Fruit fly (Drosophila melanogaster) whole organism, prepupa: ENCODE measurements around the gene Tnks.

Source experiments
- Blimp-1 ChIP-seq: fragments of 200-800 bp; sonication (Bioruptor generic); optimal IDR thresholded peaks from 3 replicates; lab custom pipeline; 2017; ENCODE audit warnings: missing biosample characterization, missing genetic modification characterization, mild to moderate bottlenecking, moderate library complexity, missing genetic modification reagents
- CG10631 ChIP-seq: fragments of 200-800 bp; sonication (Bioruptor generic); optimal IDR thresholded peaks from 2 replicates; lab custom pipeline; 2016; ENCODE audit warnings: missing biosample characterization, missing genetic modification characterization
- CG11762 ChIP-seq: fragments of 200-800 bp; sonication (Bioruptor generic); optimal IDR thresholded peaks from 3 replicates; lab custom pipeline; 2016; ENCODE audit warnings: missing biosample characterization, missing genetic modification characterization; ENCODE audit not compliant: insufficient read depth
- CG11902 ChIP-seq: fragments of 200-800 bp; sonication (Bioruptor generic); optimal IDR thresholded peaks from 3 replicates; lab custom pipeline; 2016; ENCODE audit warnings: missing biosample characterization, missing genetic modification characterization
- CG15336 ChIP-seq: fragments of 200-800 bp; sonication (Bioruptor generic); IDR thresholded peaks from 2 replicates; pipeline ENCODE4 v1.3.6; 2022; ENCODE audit warnings: missing biosample characterization, missing genetic modification characterization
- CG16779 ChIP-seq: fragments of 200-800 bp; sonication (Bioruptor generic); optimal IDR thresholded peaks from 3 replicates; lab custom pipeline; 2017; ENCODE audit warnings: missing biosample characterization, mild to moderate bottlenecking, missing genetic modification characterization
- CG3032 ChIP-seq: fragments of 200-800 bp; optimal IDR thresholded peaks from 2 replicates; lab custom pipeline; 2019; ENCODE audit warnings: missing biosample characterization, mild to moderate bottlenecking, missing genetic modification characterization, moderate library complexity
- CG31627 ChIP-seq: fragments of 200-800 bp; sonication (Bioruptor generic); optimal IDR thresholded peaks from 3 replicates; lab custom pipeline; 2016; ENCODE audit warnings: missing biosample characterization, missing genetic modification characterization
- CG3919 ChIP-seq: fragments of 200-800 bp; sonication (Bioruptor generic); optimal IDR thresholded peaks from 3 replicates; lab custom pipeline; 2016; ENCODE audit warnings: missing biosample characterization, missing genetic modification characterization
- CG4318 ChIP-seq: fragments of 200-800 bp; sonication (Bioruptor generic); optimal IDR thresholded peaks from 3 replicates; lab custom pipeline; 2017; ENCODE audit warnings: missing biosample characterization, mild to moderate bottlenecking, missing genetic modification characterization
- CG6163 ChIP-seq: fragments of 200-800 bp; sonication (Bioruptor generic); IDR thresholded peaks from 3 replicates; pipeline ENCODE4 v1.3.6; 2022; ENCODE audit warnings: missing biosample characterization, missing genetic modification characterization
- CG6276 ChIP-seq: fragments of 200-800 bp; sonication (Bioruptor generic); optimal IDR thresholded peaks from 2 replicates; lab custom pipeline; 2017; ENCODE audit warnings: missing biosample characterization, mild to moderate bottlenecking, missing genetic modification characterization
- CG6792 ChIP-seq: fragments of 200-800 bp; sonication (Bioruptor generic); optimal IDR thresholded peaks from 3 replicates; lab custom pipeline; 2016; ENCODE audit warnings: missing biosample characterization, missing genetic modification characterization
- CG7368 ChIP-seq: fragments of 200-800 bp; sonication (Bioruptor generic); optimal IDR thresholded peaks from 3 replicates; lab custom pipeline; 2016; ENCODE audit warnings: missing biosample characterization, missing genetic modification characterization
- CG8119 ChIP-seq: fragments of 200-800 bp; sonication (Bioruptor generic); IDR thresholded peaks from 3 replicates; pipeline ENCODE4 v1.3.6; 2022; ENCODE audit warnings: missing biosample characterization, missing genetic modification characterization
- Eip75B ChIP-seq: fragments of 200-800 bp; sonication (Bioruptor generic); optimal IDR thresholded peaks from 3 replicates; lab custom pipeline; 2016; ENCODE audit warnings: missing biosample characterization, missing genetic modification characterization
- Eip78C ChIP-seq: fragments of 200-800 bp; sonication (Bioruptor generic); peaks from one replicate; lab custom pipeline; 2016; ENCODE audit warnings: missing biosample characterization, missing genetic modification characterization
- Eip93F ChIP-seq: fragments of 200-800 bp; sonication (Bioruptor generic); optimal IDR thresholded peaks from 2 replicates; lab custom pipeline; 2016; ENCODE audit warnings: missing biosample characterization, mild to moderate bottlenecking, missing genetic modification characterization
- Ets21C ChIP-seq: fragments of 200-800 bp; sonication (Bioruptor generic); optimal IDR thresholded peaks from 3 replicates; lab custom pipeline; 2016; ENCODE audit warnings: missing biosample characterization, missing genetic modification characterization
- Ets96B ChIP-seq: fragments of 200-800 bp; optimal IDR thresholded peaks from 2 replicates; lab custom pipeline; 2019; ENCODE audit warnings: missing biosample characterization, mild to moderate bottlenecking, missing genetic modification characterization, moderate library complexity
- Gug ChIP-seq: fragments of 200-800 bp; sonication (Bioruptor generic); IDR thresholded peaks from 2 replicates; pipeline ENCODE4 v1.3.6; 2022; ENCODE audit warnings: missing biosample characterization, missing genetic modification characterization
- Hr38 ChIP-seq: sonication (Bioruptor generic); optimal IDR thresholded peaks from 2 replicates; lab custom pipeline; 2016; ENCODE audit warnings: missing biosample characterization, missing genetic modification characterization
- Hr39 ChIP-seq: fragments of 200-800 bp; sonication (Bioruptor generic); optimal IDR thresholded peaks from 2 replicates; lab custom pipeline; 2016; ENCODE audit warnings: missing biosample characterization, missing genetic modification characterization
- Lpt ChIP-seq: fragments of 200-800 bp; sonication (Bioruptor generic); optimal IDR thresholded peaks from 3 replicates; lab custom pipeline; 2016; ENCODE audit warnings: missing biosample characterization, missing genetic modification characterization
- Met ChIP-seq: fragments of 200-800 bp; sonication (Bioruptor generic); optimal IDR thresholded peaks from 3 replicates; lab custom pipeline; 2016; ENCODE audit warnings: missing biosample characterization, missing genetic modification characterization
- Smox ChIP-seq: fragments of 200-800 bp; sonication (Bioruptor generic); optimal IDR thresholded peaks from 3 replicates; lab custom pipeline; 2016; ENCODE audit warnings: missing biosample characterization, missing genetic modification characterization
- Sox102F ChIP-seq: fragments of 200-800 bp; sonication (Bioruptor generic); optimal IDR thresholded peaks from 2 replicates; lab custom pipeline; 2016; ENCODE audit warnings: missing biosample characterization, mild to moderate bottlenecking, missing genetic modification characterization
- Sox14 ChIP-seq: fragments of 200-800 bp; sonication (Bioruptor generic); optimal IDR thresholded peaks from 3 replicates; lab custom pipeline; 2016; ENCODE audit warnings: missing biosample characterization, missing genetic modification characterization
- Sox15 ChIP-seq: fragments of 200-800 bp; sonication (Bioruptor generic); optimal IDR thresholded peaks from 3 replicates; lab custom pipeline; 2016; ENCODE audit warnings: missing biosample characterization, missing genetic modification characterization
- achi ChIP-seq: fragments of 200-800 bp; sonication (Bioruptor generic); optimal IDR thresholded peaks from 3 replicates; lab custom pipeline; 2016; ENCODE audit warnings: missing biosample characterization, missing genetic modification characterization
- acj6 ChIP-seq: fragments of 200-800 bp; sonication (Bioruptor generic); optimal IDR thresholded peaks from 3 replicates; lab custom pipeline; 2016; ENCODE audit warnings: missing biosample characterization, missing genetic modification characterization
- cyc ChIP-seq: fragments of 200-800 bp; sonication (Bioruptor generic); optimal IDR thresholded peaks from 3 replicates; lab custom pipeline; 2016; ENCODE audit warnings: missing biosample characterization, missing genetic modification characterization
- dac ChIP-seq: fragments of 200-800 bp; sonication (Bioruptor generic); optimal IDR thresholded peaks from 2 replicates; lab custom pipeline; 2017; ENCODE audit warnings: missing biosample characterization, mild to moderate bottlenecking, missing genetic modification characterization
- dsx ChIP-seq: fragments of 200-800 bp; optimal IDR thresholded peaks from 3 replicates; lab custom pipeline; 2019; ENCODE audit warnings: missing biosample characterization, mild to moderate bottlenecking, missing genetic modification characterization, moderate library complexity; ENCODE audit not compliant: poor library complexity, severe bottlenecking
- eg ChIP-seq: fragments of 200-800 bp; sonication (Bioruptor generic); IDR thresholded peaks from 3 replicates; pipeline ENCODE4 v1.3.6; 2022; ENCODE audit warnings: missing biosample characterization, missing genetic modification characterization
- esn ChIP-seq: fragments of 200-800 bp; sonication (Bioruptor generic); optimal IDR thresholded peaks from 2 replicates; lab custom pipeline; 2016; ENCODE audit warnings: missing biosample characterization, mild to moderate bottlenecking, missing genetic modification characterization, moderate library complexity
- fd59A ChIP-seq: fragments of 200-800 bp; sonication (Bioruptor generic); optimal IDR thresholded peaks from 2 replicates; lab custom pipeline; 2017; ENCODE audit warnings: missing biosample characterization, mild to moderate bottlenecking, missing genetic modification characterization, missing genetic modification reagents
- fd85E ChIP-seq: fragments of 200-800 bp; sonication (Bioruptor generic); optimal IDR thresholded peaks from 3 replicates; lab custom pipeline; 2016; ENCODE audit warnings: missing biosample characterization, missing genetic modification characterization
- fkh ChIP-seq: fragments of 200-800 bp; sonication (Bioruptor generic); optimal IDR thresholded peaks from 3 replicates; lab custom pipeline; 2017; ENCODE audit warnings: missing biosample characterization, mild to moderate bottlenecking, missing genetic modification characterization, moderate library complexity
- lz ChIP-seq: fragments of 200-800 bp; sonication (Bioruptor generic); optimal IDR thresholded peaks from 3 replicates; lab custom pipeline; 2016; ENCODE audit warnings: missing biosample characterization, missing genetic modification characterization
- net ChIP-seq: fragments of 200-800 bp; sonication (Bioruptor generic); optimal IDR thresholded peaks from 3 replicates; lab custom pipeline; 2016; ENCODE audit warnings: missing biosample characterization, missing genetic modification characterization
- pdm3 ChIP-seq: fragments of 200-800 bp; sonication (Bioruptor generic); optimal IDR thresholded peaks from 3 replicates; lab custom pipeline; 2016; ENCODE audit warnings: missing biosample characterization, missing genetic modification characterization
- spab ChIP-seq: fragments of 200-800 bp; sonication (Bioruptor generic); optimal IDR thresholded peaks from 2 replicates; lab custom pipeline; 2017; ENCODE audit warnings: missing biosample characterization, mild to moderate bottlenecking, missing genetic modification characterization, missing genetic modification reagents
- ss ChIP-seq, 2 experiments: fragments of 200-800 bp; sonication (Bioruptor generic); optimal IDR thresholded peaks; 2 replicates in 1 of 2; 3 replicates in 1 of 2; lab custom pipeline; 2017 to 2018; ENCODE audit warnings: mild to moderate bottlenecking in 2 of 2, missing biosample characterization in 2 of 2, missing genetic modification characterization in 2 of 2, moderate library complexity in 1 of 2
- svp ChIP-seq: fragments of 200-800 bp; sonication (Bioruptor generic); peaks from one replicate; lab custom pipeline; 2016; ENCODE audit warnings: missing biosample characterization, missing genetic modification characterization
- topi ChIP-seq: fragments of 200-800 bp; sonication (Bioruptor generic); optimal IDR thresholded peaks from 3 replicates; lab custom pipeline; 2016; ENCODE audit warnings: missing biosample characterization, missing genetic modification characterization
- vri ChIP-seq: fragments of 200-800 bp; sonication (Bioruptor generic); optimal IDR thresholded peaks from 3 replicates; lab custom pipeline; 2016; ENCODE audit warnings: missing biosample characterization, mild to moderate bottlenecking, missing genetic modification characterization

Tnks gene

DNA sequence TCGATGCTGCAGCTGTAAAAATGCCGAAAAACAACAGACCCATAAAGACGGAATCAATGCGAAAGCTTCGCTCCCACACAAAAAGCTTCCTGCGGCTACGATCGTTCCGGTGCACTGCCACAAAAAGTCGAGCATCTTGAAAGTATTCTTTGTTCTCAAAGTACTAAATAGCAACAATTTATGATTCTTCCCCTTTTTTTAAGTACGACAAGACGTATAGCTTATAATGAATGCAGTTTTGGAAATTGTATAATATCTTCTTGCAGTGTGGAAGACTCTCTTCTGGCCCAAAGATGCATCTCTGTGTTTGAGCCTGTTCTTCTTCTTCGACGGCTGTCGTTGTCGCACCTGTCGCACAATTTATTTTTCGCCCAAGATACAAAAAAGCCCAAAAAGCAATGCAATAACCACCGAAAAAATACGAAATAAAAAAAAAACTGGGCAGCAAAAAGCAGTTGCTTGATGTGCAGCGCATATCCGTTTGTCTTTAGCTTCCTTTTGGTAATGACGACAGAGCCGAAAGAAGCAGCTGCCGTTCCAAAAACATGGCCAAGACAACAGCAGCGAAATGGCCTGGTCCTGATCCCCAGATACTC is 27.1 kb downstream of the Tnks start (continued):
- peak; percentile 48 for TF ChIP-seq Eip93F (GFP tag; lab: Kevin White, UChicago)
- peak; percentile 2 for TF ChIP-seq dsx (GFP tag; lab: Kevin White, UChicago)
- TF ChIP-seq acj6 (GFP tag; lab: Kevin White, UChicago): peak; percentile 73
- TF ChIP-seq CG7368: peak; percentile 57
- peak; percentile 51 for TF ChIP-seq net
- TF ChIP-seq Sox102F (GFP tag; lab: Kevin White, UChicago): peak; percentile 86
- TF ChIP-seq achi (GFP tag; lab: Kevin White, UChicago): peak; percentile 53
- TF ChIP-seq topi (GFP tag; lab: Kevin White, UChicago): peak; percentile 81
- peak; percentile 88 for TF ChIP-seq Hr39
- peak; percentile 65 for TF ChIP-seq Sox14 (GFP tag; lab: Kevin White, UChicago)
- no peak for TF ChIP-seq CG4318 (GFP tag; lab: Kevin White, UChicago)
- peak; percentile 63; the same call in 2 of the 3 replicates for TF ChIP-seq CG6163 (GFP tag; lab: Robert Waterston, UW)

DNA sequence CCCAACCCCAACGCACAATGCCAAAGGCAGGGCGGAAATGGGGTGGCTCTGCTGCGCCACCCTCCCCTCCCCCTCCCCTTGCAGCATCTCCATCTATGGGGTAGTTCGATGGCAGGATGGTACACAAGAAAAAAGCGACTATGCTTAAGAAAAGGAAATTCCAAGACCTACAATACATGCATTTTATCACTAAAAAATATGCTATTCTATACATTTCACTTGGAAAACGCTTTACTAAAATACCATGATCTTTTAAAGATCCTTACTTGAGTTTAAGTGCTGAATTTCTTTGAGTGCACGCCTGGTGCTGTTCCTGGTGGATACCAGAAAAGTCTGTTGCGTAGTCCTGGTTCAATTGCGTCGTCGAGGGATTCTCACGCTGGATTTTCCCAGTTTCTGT is 30.0 kb downstream of the Tnks start:
- no peak for TF ChIP-seq dsx (GFP tag; lab: Kevin White, UChicago)
- peak; percentile 45 for TF ChIP-seq Smox (GFP tag; lab: Kevin White, UChicago)
- no peak for TF ChIP-seq fkh (GFP tag; lab: Kevin White, UChicago)
- no peak for TF ChIP-seq Gug (GFP tag; lab: Robert Waterston, UW)
- no peak for TF ChIP-seq CG8119 (GFP tag; lab: Robert Waterston, UW)
- no peak for TF ChIP-seq fd85E (GFP tag; lab: Kevin White, UChicago)
- TF ChIP-seq Sox14 (GFP tag; lab: Kevin White, UChicago): no peak
- TF ChIP-seq spab (GFP tag; lab: Kevin White, UChicago): peak; percentile 18
- TF ChIP-seq Sox102F (GFP tag; lab: Kevin White, UChicago): peak; percentile 37
- no peak for TF ChIP-seq CG10631 (GFP tag; lab: Kevin White, UChicago)
- peak; percentile 14 for TF ChIP-seq CG7368
- no peak for TF ChIP-seq Eip75B (GFP tag; lab: Kevin White, UChicago)
- TF ChIP-seq achi (GFP tag; lab: Kevin White, UChicago): peak; percentile 14
- peak; percentile 33 for TF ChIP-seq CG11902 (GFP tag; lab: Kevin White, UChicago)
- TF ChIP-seq topi (GFP tag; lab: Kevin White, UChicago): peak; percentile 45
- peak; percentile 55 for TF ChIP-seq esn (GFP tag; lab: Kevin White, UChicago)
- peak; percentile 47 for TF ChIP-seq CG6792
- TF ChIP-seq pdm3 (GFP tag; lab: Kevin White, UChicago): no peak
- peak; percentile 13 for TF ChIP-seq fd59A (GFP tag; lab: Kevin White, UChicago)
- peak; percentile 80 for TF ChIP-seq Eip78C (GFP tag; lab: Kevin White, UChicago)
- no peak for TF ChIP-seq net
- TF ChIP-seq Sox15: peak; percentile 18
- TF ChIP-seq dac (GFP tag; lab: Kevin White, UChicago): no peak
- peak; percentile 5 to 49 for TF ChIP-seq ss (GFP tag; optimal IDR thresholded peaks at IDR 0.05; lab: Kevin White, UChicago)
- TF ChIP-seq CG6163 (GFP tag; lab: Robert Waterston, UW): peak; percentile 25; the same call in 1 of the 3 replicates
- peak; percentile 15 for TF ChIP-seq Ets96B (tag; lab: Kevin White, UChicago)
- TF ChIP-seq acj6 (GFP tag; lab: Kevin White, UChicago): peak; percentile 18
- peak; percentile 46 for TF ChIP-seq Met (GFP tag; lab: Kevin White, UChicago)
- no peak for TF ChIP-seq CG16779 (tag; lab: Kevin White, UChicago)
- TF ChIP-seq CG6276: no peak
- peak; percentile 33 for TF ChIP-seq CG31627 (GFP tag; lab: Kevin White, UChicago)
- peak; percentile 15 for TF ChIP-seq CG3919
- no peak for TF ChIP-seq vri
- TF ChIP-seq cyc: peak; percentile 48
- peak; percentile 17 for TF ChIP-seq CG11762 (GFP tag; lab: Kevin White, UChicago)
- no peak for TF ChIP-seq CG4318 (GFP tag; lab: Kevin White, UChicago)
- no peak for TF ChIP-seq Lpt (GFP tag; lab: Kevin White, UChicago)
- no peak for TF ChIP-seq CG15336
- TF ChIP-seq eg (GFP tag; lab: Robert Waterston, UW): no peak
- TF ChIP-seq Hr39: peak; percentile 43
- TF ChIP-seq Hr38 (GFP tag; lab: Kevin White, UChicago): no peak
- peak; percentile 55 for TF ChIP-seq svp (GFP tag; lab: Kevin White, UChicago)
- peak; percentile 33 for TF ChIP-seq CG3032 (tag; lab: Kevin White, UChicago)
- no peak for TF ChIP-seq Ets21C (GFP tag; lab: Kevin White, UChicago)
- peak; percentile 55 for TF ChIP-seq lz (GFP tag; lab: Kevin White, UChicago)
- no peak for TF ChIP-seq Blimp-1 (GFP tag; lab: Kevin White, UChicago)
